Fruit fly (Drosophila melanogaster): ENCODE measurements around the gene CG16758.

DNA sequence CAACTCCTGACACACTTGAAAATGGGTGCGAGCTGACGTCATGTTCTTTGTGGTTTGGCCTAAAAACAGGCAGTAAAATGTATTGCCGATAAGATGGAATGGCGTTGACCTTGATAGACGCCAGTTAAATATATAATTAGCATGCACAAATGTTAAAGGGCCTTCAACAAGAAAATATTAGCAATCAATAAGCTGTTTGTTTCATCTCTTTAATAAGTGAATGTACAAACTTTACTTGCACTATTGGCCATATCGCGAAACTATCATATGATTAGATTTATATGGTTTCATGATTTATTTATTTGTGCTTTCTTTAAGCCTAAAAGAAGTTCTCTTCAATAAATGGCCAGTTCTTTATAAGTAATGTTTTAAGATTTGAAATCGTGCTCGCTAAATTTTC, 41.4 kb downstream of the CG16758 start:
- TF ChIP-seq usp (GFP tag; optimal IDR thresholded peaks at IDR 0.05) (no peak), psq (optimal IDR thresholded peaks at IDR 0.05) (no peak), Dll (optimal IDR thresholded peaks at IDR 0.05) (no peak), CG8478 (optimal IDR thresholded peaks at IDR 0.05) (no peak)
